Fruit fly (Drosophila melanogaster): ENCODE results near the gene arm.

arm gene

dm6 chrX:1868586-1869111, 31.8 kb downstream of the arm start, which contains the start of the genes CG14803 and Pex5:
Gene CG14803 (plus strand): TSS chrX:1868870.
Gene Pex5 (minus strand): TSS chrX:1869061.
- peak; percentile 26 for TF ChIP-seq CG17801 (GFP tag; optimal IDR thresholded peaks at IDR 0.05; ENCODE audit: partially characterized antibody)

dm6 chrX:1865673-1866072, 34.8 kb downstream of the arm start, which contains the start of the genes Gcna and MED18:
Gene Gcna (minus strand): TSS chrX:1865835.
Gene MED18 (plus strand): TSS chrX:1865909.
- TF ChIP-seq CG17801 (GFP tag; optimal IDR thresholded peaks at IDR 0.05; ENCODE audit: partially characterized antibody) = no peak

dm6 chrX:1861620-1862184, 38.7 kb downstream of the arm start, which contains the start of gene deltaCOP:
Gene deltaCOP (minus strand): TSS chrX:1861790.
- peak; percentile 82 for TF ChIP-seq CG17801 (GFP tag; optimal IDR thresholded peaks at IDR 0.05; ENCODE audit: partially characterized antibody)

dm6 chrX:1858867-1859266, 41.6 kb downstream of the arm start, which contains the start of gene Lamtor5:
Gene Lamtor5 (minus strand): TSS chrX:1858971.
- TF ChIP-seq CG17801 (GFP tag; optimal IDR thresholded peaks at IDR 0.05; ENCODE audit: partially characterized antibody) = peak; percentile 62

- no peak for TF ChIP-seq CG17801 (GFP tag; optimal IDR thresholded peaks at IDR 0.05; ENCODE audit: partially characterized antibody)
Measured at dm6 chrX:1856605-1857004, 43.8 kb downstream of the arm start.

- no peak for TF ChIP-seq CG17801 (GFP tag; optimal IDR thresholded peaks at IDR 0.05; ENCODE audit: partially characterized antibody)
Measured at dm6 chrX:1854873-1855272, 45.6 kb downstream of the arm start.

- TF ChIP-seq CG17801 (GFP tag; optimal IDR thresholded peaks at IDR 0.05; ENCODE audit: partially characterized antibody) = no peak
Measured at dm6 chrX:1854070-1854469, 46.4 kb downstream of the arm start.

- TF ChIP-seq CG17801 (GFP tag; optimal IDR thresholded peaks at IDR 0.05; ENCODE audit: partially characterized antibody) = peak; percentile 88
Measured at dm6 chrX:1849914-1850313, 50.5 kb downstream of the arm start.

dm6 chrX:1848624-1849198, 51.7 kb downstream of the arm start:
- TF ChIP-seq CG17801 (GFP tag; optimal IDR thresholded peaks at IDR 0.05; ENCODE audit: partially characterized antibody) = no peak

- TF ChIP-seq CG17801 (GFP tag; optimal IDR thresholded peaks at IDR 0.05; ENCODE audit: partially characterized antibody) = no peak
Measured at dm6 chrX:1847735-1848134, 52.7 kb downstream of the arm start.

- TF ChIP-seq CG17801 (GFP tag; optimal IDR thresholded peaks at IDR 0.05; ENCODE audit: partially characterized antibody) = no peak
Measured at dm6 chrX:1846386-1846785, 54.1 kb downstream of the arm start.

- no peak for TF ChIP-seq CG17801 (GFP tag; optimal IDR thresholded peaks at IDR 0.05; ENCODE audit: partially characterized antibody)
Measured at dm6 chrX:1845413-1845951, 55.0 kb downstream of the arm start.

- peak; percentile 43 for TF ChIP-seq CG17801 (GFP tag; optimal IDR thresholded peaks at IDR 0.05; ENCODE audit: partially characterized antibody)
Measured at dm6 chrX:1842875-1843274, 57.6 kb downstream of the arm start.

Data from ovary, adult (tissue).